Worm (Caenorhabditis elegans) whole organism, L3 larva: ENCODE measurements around the gene E01G4.5.

Experiments used
- ZK546.5 ChIP-seq: sonication (generic microtip); optimal IDR thresholded peaks from 2 replicates; lab custom pipeline; 2017; ENCODE audit warnings: missing biosample characterization, missing genetic modification characterization
- aly-2 ChIP-seq: fragments of 150-350 bp; optimal IDR thresholded peaks from 2 replicates; lab custom pipeline; 2014; ENCODE audit warnings: missing biosample characterization, missing genetic modification characterization
- ama-1 ChIP-seq: fragments of 150-350 bp; optimal IDR thresholded peaks from 2 replicates; lab custom pipeline; 2018
- ceh-16 ChIP-seq: sonication (generic microtip); optimal IDR thresholded peaks from 2 replicates; lab custom pipeline; 2017; ENCODE audit warnings: missing biosample characterization, missing genetic modification characterization
- ceh-28 ChIP-seq: fragments of 150-350 bp; optimal IDR thresholded peaks from 2 replicates; lab custom pipeline; 2014; ENCODE audit warnings: missing biosample characterization, missing genetic modification reagents, missing genetic modification characterization
- ceh-82 ChIP-seq: fragments of 150-350 bp; optimal IDR thresholded peaks from 2 replicates; lab custom pipeline; 2014; ENCODE audit warnings: missing biosample characterization, missing genetic modification characterization
- ceh-9 ChIP-seq: sonication (generic microtip); optimal IDR thresholded peaks from 2 replicates; lab custom pipeline; 2018; ENCODE audit warnings: missing biosample characterization, missing genetic modification characterization
- daf-12 ChIP-seq: fragments of 150-350 bp; optimal IDR thresholded peaks from 2 replicates; lab custom pipeline; 2014; ENCODE audit warnings: missing biosample characterization, missing genetic modification reagents, missing genetic modification characterization
- elt-1 ChIP-seq: fragments of 150-350 bp; optimal IDR thresholded peaks from 2 replicates; lab custom pipeline; 2014; ENCODE audit warnings: missing biosample characterization, missing genetic modification characterization
- elt-3 ChIP-seq, 3 experiments: fragments of 150-350 bp in 1 of 3; sonication (generic microtip) in 2 of 3; optimal IDR thresholded peaks; 2 replicates in 2 of 3; 4 replicates in 1 of 3; lab custom pipeline; 2014 to 2017; ENCODE audit warnings: missing biosample characterization in 3 of 3, missing genetic modification characterization in 3 of 3
- eor-1 ChIP-seq, 2 experiments: fragments of 150-350 bp; optimal IDR thresholded peaks; 2 replicates each; lab custom pipeline; 2014 to 2018; ENCODE audit warnings: missing biosample characterization in 2 of 2, missing genetic modification characterization in 2 of 2
- fkh-10 ChIP-seq: sonication (generic microtip); optimal IDR thresholded peaks from 2 replicates; lab custom pipeline; 2017; ENCODE audit warnings: missing biosample characterization, missing genetic modification reagents, missing genetic modification characterization
- fkh-2 ChIP-seq: fragments of 150-350 bp; optimal IDR thresholded peaks from 2 replicates; lab custom pipeline; 2014; ENCODE audit warnings: missing biosample characterization, missing genetic modification reagents, missing genetic modification characterization
- fos-1 ChIP-seq: fragments of 150-350 bp; optimal IDR thresholded peaks from 2 replicates; lab custom pipeline; 2014; ENCODE audit warnings: missing biosample characterization, missing genetic modification characterization
- jun-1 ChIP-seq: fragments of 150-350 bp; optimal IDR thresholded peaks from 2 replicates; lab custom pipeline; 2014; ENCODE audit warnings: missing biosample characterization, missing genetic modification reagents, missing genetic modification characterization
- lin-15B ChIP-seq: fragments of 150-350 bp; optimal IDR thresholded peaks from 2 replicates; lab custom pipeline; 2014; ENCODE audit warnings: missing biosample characterization, missing genetic modification characterization
- lin-39 ChIP-seq: fragments of 150-350 bp; optimal IDR thresholded peaks from 2 replicates; lab custom pipeline; 2018; ENCODE audit warnings: missing biosample characterization, missing genetic modification reagents, missing genetic modification characterization
- lsy-12 ChIP-seq: sonication (generic microtip); optimal IDR thresholded peaks from 2 replicates; lab custom pipeline; 2016; ENCODE audit warnings: mild to moderate bottlenecking, missing genetic modification characterization, missing compliant biosample characterization
- mdl-1 ChIP-seq: fragments of 150-350 bp; optimal IDR thresholded peaks from 2 replicates; lab custom pipeline; 2014; ENCODE audit warnings: missing biosample characterization, missing genetic modification characterization
- nfya-1 ChIP-seq: sonication (generic microtip); optimal IDR thresholded peaks from 2 replicates; lab custom pipeline; 2017; ENCODE audit warnings: missing genetic modification characterization, mild to moderate bottlenecking, missing compliant biosample characterization, antibody characterized with exemption, moderate library complexity; ENCODE audit not compliant: insufficient read depth
- nhr-11 ChIP-seq: fragments of 150-350 bp; optimal IDR thresholded peaks from 2 replicates; lab custom pipeline; 2014; ENCODE audit warnings: missing biosample characterization, missing genetic modification characterization
- nhr-23 ChIP-seq: fragments of 150-350 bp; optimal IDR thresholded peaks from 2 replicates; lab custom pipeline; 2014; ENCODE audit warnings: missing biosample characterization, missing genetic modification reagents, missing genetic modification characterization
- nhr-237 ChIP-seq: fragments of 150-350 bp; optimal IDR thresholded peaks from 2 replicates; lab custom pipeline; 2014; ENCODE audit warnings: missing biosample characterization, missing genetic modification characterization
- nhr-25 ChIP-seq: sonication (generic microtip); optimal IDR thresholded peaks from 2 replicates; lab custom pipeline; 2017; ENCODE audit warnings: missing biosample characterization, missing genetic modification characterization
- nhr-28 ChIP-seq: fragments of 150-350 bp; optimal IDR thresholded peaks from 2 replicates; lab custom pipeline; 2014; ENCODE audit warnings: missing biosample characterization, missing genetic modification characterization
- nhr-67 ChIP-seq: fragments of 150-350 bp; optimal IDR thresholded peaks from 2 replicates; lab custom pipeline; 2014; ENCODE audit warnings: missing biosample characterization, missing genetic modification characterization
- nhr-76 ChIP-seq: fragments of 150-350 bp; sonication (generic microtip); optimal IDR thresholded peaks from 5 replicates; lab custom pipeline; 2014; ENCODE audit warnings: missing biosample characterization, missing genetic modification characterization
- nhr-77 ChIP-seq: fragments of 150-350 bp; optimal IDR thresholded peaks from 2 replicates; lab custom pipeline; 2014; ENCODE audit warnings: missing biosample characterization, missing genetic modification characterization
- pqm-1 ChIP-seq: fragments of 150-350 bp; optimal IDR thresholded peaks from 2 replicates; lab custom pipeline; 2017; ENCODE audit warnings: missing biosample characterization, missing genetic modification characterization, inconsistent platforms
- sea-2 ChIP-seq: fragments of 150-350 bp; sonication (generic microtip); optimal IDR thresholded peaks from 4 replicates; lab custom pipeline; 2014; ENCODE audit warnings: missing biosample characterization, missing genetic modification reagents, missing genetic modification characterization
- snpc-4 ChIP-seq: fragments of 150-350 bp; optimal IDR thresholded peaks from 2 replicates; lab custom pipeline; 2014; ENCODE audit warnings: missing biosample characterization, missing genetic modification characterization
- tbx-2 ChIP-seq: sonication (generic microtip); optimal IDR thresholded peaks from 2 replicates; lab custom pipeline; 2016; ENCODE audit warnings: mild to moderate bottlenecking, missing genetic modification characterization, missing compliant biosample characterization
- unc-39 ChIP-seq: sonication (generic microtip); optimal IDR thresholded peaks from 4 replicates; lab custom pipeline; 2017; ENCODE audit warnings: missing biosample characterization, missing genetic modification characterization
- unc-62 ChIP-seq: fragments of 150-350 bp; sonication (generic microtip); optimal IDR thresholded peaks from 4 replicates; lab custom pipeline; 2014; ENCODE audit warnings: missing biosample characterization, missing genetic modification reagents, missing genetic modification characterization
- zag-1 ChIP-seq: fragments of 150-350 bp; optimal IDR thresholded peaks from 2 replicates; lab custom pipeline; 2014; ENCODE audit warnings: missing biosample characterization, missing genetic modification characterization
- ztf-11 ChIP-seq: fragments of 150-350 bp; optimal IDR thresholded peaks from 2 replicates; lab custom pipeline; 2014; ENCODE audit warnings: missing biosample characterization, missing genetic modification characterization
- ztf-4 ChIP-seq: fragments of 150-350 bp; optimal IDR thresholded peaks from 2 replicates; lab custom pipeline; 2014; ENCODE audit warnings: missing biosample characterization, missing genetic modification characterization

Gene E01G4.5

DNA sequence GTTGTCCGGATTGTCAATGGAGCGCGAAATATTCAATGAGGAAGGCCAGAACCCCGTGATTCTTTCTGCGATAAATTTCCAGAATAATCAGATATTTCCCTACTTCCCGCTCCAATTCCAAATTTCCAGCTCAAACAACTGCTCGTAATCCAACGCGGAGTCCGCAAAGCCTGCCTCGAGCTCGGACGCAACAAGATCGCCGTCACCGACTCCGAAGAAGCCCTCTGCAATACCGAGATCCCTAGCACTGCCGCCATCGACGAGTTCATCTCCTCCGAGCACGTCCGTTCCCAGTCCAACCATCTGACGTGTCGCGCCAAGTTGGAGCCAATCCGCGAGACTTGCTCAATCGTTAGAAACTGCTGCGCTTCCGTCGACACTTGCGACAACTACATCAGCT, 12.9 kb downstream of the E01G4.5 start:
- no peak for TF ChIP-seq nhr-76 (tag; lab: Kevin White, UChicago)
- no peak for TF ChIP-seq unc-62
- TF ChIP-seq lin-15B (tag; lab: Kevin White, UChicago), result no peak
- TF ChIP-seq eor-1 (tag; optimal IDR thresholded peaks at IDR 0.05; lab: Kevin White, UChicago), result no peak
- no peak for TF ChIP-seq sea-2
- no peak for TF ChIP-seq lsy-12 (tag; lab: Kevin White, UChicago)
- no peak for TF ChIP-seq fkh-2 (tag; lab: Kevin White, UChicago)
- no peak for TF ChIP-seq ceh-16 (tag; lab: Kevin White, UChicago)
- no peak for TF ChIP-seq ztf-4 (tag; lab: Kevin White, UChicago)
- no peak for TF ChIP-seq jun-1
- no peak for TF ChIP-seq daf-12 (tag; lab: Kevin White, UChicago)
- no peak for TF ChIP-seq nhr-28
- TF ChIP-seq ama-1 (lab: Kevin White, UChicago), result no peak
- TF ChIP-seq nhr-237 (tag; lab: Kevin White, UChicago), result no peak

DNA sequence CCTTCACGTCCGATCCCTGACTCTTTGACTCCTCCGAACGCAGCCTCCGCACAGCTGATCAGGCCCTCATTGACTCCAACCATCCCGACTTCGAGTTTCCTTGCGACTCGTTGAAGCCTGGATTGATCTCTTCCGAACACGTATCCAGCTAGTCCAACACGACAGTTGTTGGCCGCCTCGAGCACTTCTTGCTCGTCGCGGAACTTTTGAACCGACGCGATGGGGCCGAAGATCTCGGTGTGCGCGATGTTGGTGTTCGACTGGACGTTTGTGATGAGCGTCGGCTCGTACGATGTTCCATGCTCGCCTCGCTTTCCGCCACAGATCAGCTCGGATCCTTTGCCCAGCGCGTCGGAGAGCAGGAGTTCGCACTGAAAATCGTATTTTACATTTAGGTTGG, 15.4 kb downstream of the E01G4.5 start:
- TF ChIP-seq eor-1 (tag; optimal IDR thresholded peaks at IDR 0.05; lab: Kevin White, UChicago) (no peak), fos-1 (no peak), ceh-28 (tag; lab: Kevin White, UChicago) (no peak), snpc-4 (tag; lab: Kevin White, UChicago) (no peak), lin-15B (tag; lab: Kevin White, UChicago) (no peak), ZK546.5 (tag; lab: Kevin White, UChicago) (no peak), nhr-67 (tag; lab: Kevin White, UChicago) (no peak), nfya-1 (tag; lab: Kevin White, UChicago) (no peak), elt-3 (tag; optimal IDR thresholded peaks at IDR 0.05; lab: Kevin White, UChicago) (no peak), fkh-2 (tag; lab: Kevin White, UChicago) (no peak), fkh-10 (no peak)

DNA sequence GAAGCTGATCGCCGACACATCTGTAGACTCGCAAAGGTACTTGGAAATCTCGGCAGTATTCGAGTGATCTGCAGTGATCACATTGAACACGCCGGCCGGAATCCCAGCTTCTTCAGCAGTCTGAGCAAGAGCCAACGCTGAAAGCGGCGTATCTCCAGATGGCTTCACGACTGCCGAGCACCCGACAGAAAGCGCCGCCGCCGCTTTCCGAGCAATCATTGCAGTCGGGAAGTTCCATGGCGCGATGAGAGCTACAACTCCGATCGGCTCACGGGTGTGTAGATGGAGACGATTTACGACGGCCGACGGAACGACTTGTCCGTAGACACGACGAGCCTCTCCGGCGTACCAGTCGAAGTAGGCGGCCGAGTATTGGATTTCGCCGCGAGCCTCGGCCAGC, 17.7 kb downstream of the E01G4.5 start:
- no peak for TF ChIP-seq ceh-82
- no peak for TF ChIP-seq jun-1
- no peak for TF ChIP-seq nhr-23 (tag; lab: Kevin White, UChicago)
- no peak for TF ChIP-seq zag-1 (tag; lab: Kevin White, UChicago)
- no peak for TF ChIP-seq lsy-12 (tag; lab: Kevin White, UChicago)
- no peak for TF ChIP-seq unc-39
- no peak for TF ChIP-seq eor-1 (tag; optimal IDR thresholded peaks at IDR 0.05; lab: Kevin White, UChicago)
- no peak for TF ChIP-seq elt-3 (tag; optimal IDR thresholded peaks at IDR 0.05; lab: Kevin White, UChicago)
- TF ChIP-seq aly-2, result no peak

DNA sequence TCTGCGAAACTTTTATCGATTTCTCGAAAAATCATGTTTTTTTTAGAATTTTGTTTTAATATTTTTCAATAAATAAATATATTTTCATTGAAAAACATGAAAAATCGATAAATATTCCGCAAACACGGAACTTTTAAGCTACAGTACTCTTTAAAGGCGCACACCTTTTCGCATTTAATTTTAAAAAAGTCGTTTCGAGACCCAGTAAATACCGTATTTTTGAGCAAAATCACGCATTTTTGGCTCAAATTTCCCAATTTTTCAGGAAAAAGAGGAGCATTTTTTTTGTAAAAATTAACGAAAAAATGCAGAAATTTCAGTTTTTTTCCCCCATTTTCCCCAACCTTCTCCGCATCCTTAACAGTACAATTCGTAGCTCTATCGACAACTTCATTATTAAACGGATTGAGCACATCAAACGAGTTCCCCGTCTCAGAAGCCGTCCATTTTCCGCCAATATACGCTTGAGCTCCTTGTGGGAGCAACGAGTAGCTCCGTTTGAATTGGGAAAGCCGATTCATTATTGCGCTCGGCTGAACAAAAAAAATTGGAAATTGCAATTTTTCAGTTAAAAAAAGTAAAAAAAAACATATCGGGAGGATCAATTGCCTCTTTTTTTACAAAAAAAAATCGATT, 19.2 kb downstream of the E01G4.5 start, which contains the start of gene alh-7:
alh-7 (minus strand) TSS at position 533 of the 636 bp plus-strand sequence.
- peak; percentile 22 for TF ChIP-seq ama-1 (lab: Kevin White, UChicago)
- no peak for TF ChIP-seq ceh-9
- TF ChIP-seq ceh-16 (tag; lab: Kevin White, UChicago), result no peak
- no peak for TF ChIP-seq eor-1 (tag; optimal IDR thresholded peaks at IDR 0.05; lab: Kevin White, UChicago)
- TF ChIP-seq, all 47 proteins: peak for 1

- TF ChIP-seq jun-1, result no peak
- no peak for TF ChIP-seq elt-3 (tag; optimal IDR thresholded peaks at IDR 0.05; lab: Kevin White, UChicago)
- no peak for TF ChIP-seq mdl-1 (tag; lab: Kevin White, UChicago)
- TF ChIP-seq pqm-1 (tag; lab: Kevin White, UChicago), result no peak
- no peak for TF ChIP-seq nhr-237 (tag; lab: Kevin White, UChicago)
- TF ChIP-seq eor-1 (tag; optimal IDR thresholded peaks at IDR 0.05; lab: Kevin White, UChicago), result no peak
- TF ChIP-seq fos-1, result no peak
- TF ChIP-seq elt-1 (tag; lab: Kevin White, UChicago), result no peak
- no peak for TF ChIP-seq ZK546.5 (tag; lab: Kevin White, UChicago)
- no peak for TF ChIP-seq ceh-28 (tag; lab: Kevin White, UChicago)
- no peak for TF ChIP-seq unc-62
Measured at ce11 chrII:13492948-13493347, 20.7 kb downstream of the E01G4.5 start, which contains the start of gene F45H10.2. Gene F45H10.2, minus strand, starts transcription at chrII:13493048.

DNA sequence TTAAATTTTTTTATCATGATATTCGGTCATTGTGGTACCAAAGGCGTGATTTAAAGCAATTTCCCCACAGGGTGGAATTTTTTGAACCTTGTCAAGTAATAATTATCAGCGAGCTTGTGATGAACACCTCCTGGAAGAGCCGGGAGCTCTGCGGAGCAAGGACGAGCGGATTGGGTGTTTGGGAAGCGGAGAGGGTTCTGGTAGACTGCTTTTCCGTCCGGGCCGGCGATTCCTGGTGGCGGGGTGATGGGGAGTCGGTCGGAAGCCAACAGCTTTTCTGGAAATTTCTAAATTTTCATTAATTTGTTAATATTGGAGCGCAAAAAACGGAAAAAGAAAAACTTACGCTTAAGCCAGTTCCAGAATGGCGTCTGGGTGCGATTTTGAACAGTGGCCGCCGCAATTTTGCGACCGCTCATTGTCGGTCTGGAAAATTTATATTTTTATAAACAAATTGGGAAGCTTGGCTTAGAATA, 22.0 kb downstream of the E01G4.5 start, which contains the start of gene ndua-7:
ndua-7 (minus strand) TSS at position 426 of the 476 bp plus-strand sequence.
- no peak for TF ChIP-seq pqm-1 (tag; lab: Kevin White, UChicago)
- no peak for TF ChIP-seq fos-1
- TF ChIP-seq nfya-1 (tag; lab: Kevin White, UChicago), result no peak
- TF ChIP-seq snpc-4 (tag; lab: Kevin White, UChicago), result no peak
- no peak for TF ChIP-seq eor-1 (tag; optimal IDR thresholded peaks at IDR 0.05; lab: Kevin White, UChicago)
- TF ChIP-seq lsy-12 (tag; lab: Kevin White, UChicago), result no peak
- no peak for TF ChIP-seq ztf-11 (tag; lab: Kevin White, UChicago)
- no peak for TF ChIP-seq ceh-28 (tag; lab: Kevin White, UChicago)
- TF ChIP-seq jun-1, result no peak
- no peak for TF ChIP-seq lin-39 (tag; lab: Kevin White, UChicago)
- TF ChIP-seq nhr-11, result no peak
- no peak for TF ChIP-seq nhr-77
- no peak for TF ChIP-seq ztf-4 (tag; lab: Kevin White, UChicago)
- TF ChIP-seq nhr-25 (tag; lab: Kevin White, UChicago), result no peak
- TF ChIP-seq unc-39, result no peak
- no peak for TF ChIP-seq lin-15B (tag; lab: Kevin White, UChicago)
- TF ChIP-seq tbx-2, result no peak
- TF ChIP-seq aly-2, result no peak
- no peak for TF ChIP-seq nhr-28
